Worm (Caenorhabditis elegans): Measurements from ENCODE around the gene K05G3.2.

K05G3.2 gene

ce11 chrX:16484043-16484442 is 10.7 kb upstream of the K05G3.2 start:
- TF ChIP-seq ztf-4 (tag; optimal IDR thresholded peaks at IDR 0.05) (no peak), lin-15B (tag; optimal IDR thresholded peaks at IDR 0.05) (no peak), pqm-1 (tag; optimal IDR thresholded peaks at IDR 0.05) (peak; percentile 34), nhr-28 (tag; optimal IDR thresholded peaks at IDR 0.05) (no peak), elt-2 (tag; optimal IDR thresholded peaks at IDR 0.05) (peak; percentile 52), pha-4 (tag; optimal IDR thresholded peaks at IDR 0.05) (peak; percentile 8)

ce11 chrX:16484681-16485080 is 10.0 kb upstream of the K05G3.2 start:
- peak; percentile 15 for TF ChIP-seq elt-1 (tag; optimal IDR thresholded peaks at IDR 0.05)
- TF ChIP-seq egl-5 (tag; optimal IDR thresholded peaks at IDR 0.05), result peak; percentile 48
- TF ChIP-seq mdl-1 (tag; optimal IDR thresholded peaks at IDR 0.05), result no peak
- no peak for TF ChIP-seq fkh-10 (GFP tag; optimal IDR thresholded peaks at IDR 0.05)
- peak; percentile 63 for TF ChIP-seq nfya-1 (tag; optimal IDR thresholded peaks at IDR 0.05; ENCODE audit: insufficient read depth)
- peak; percentile 33 for TF ChIP-seq hmg-11 (tag; optimal IDR thresholded peaks at IDR 0.05)
- TF ChIP-seq lin-39 (tag; optimal IDR thresholded peaks at IDR 0.05), result peak; percentile 70
- TF ChIP-seq snpc-4 (tag; optimal IDR thresholded peaks at IDR 0.05), result peak; percentile 43

- TF ChIP-seq tbx-2 (tag; optimal IDR thresholded peaks at IDR 0.05) (no peak), fkh-10 (GFP tag; optimal IDR thresholded peaks at IDR 0.05) (peak; percentile 56), ceh-28 (tag; optimal IDR thresholded peaks at IDR 0.05) (no peak), ceh-82 (tag; optimal IDR thresholded peaks at IDR 0.05) (no peak), nhr-25 (tag; optimal IDR thresholded peaks at IDR 0.05) (no peak)
Measured at ce11 chrX:16485322-16485721, 9.4 kb upstream of the K05G3.2 start.

ce11 chrX:16487068-16487658 is 7.6 kb upstream of the K05G3.2 start, which contains the start of gene cah-3:
Gene cah-3, plus strand, starts transcription at chrX:16487481.
- TF ChIP-seq egl-5 (tag; optimal IDR thresholded peaks at IDR 0.05) (no peak), elt-2 (tag; optimal IDR thresholded peaks at IDR 0.05) (peak; percentile 72), pqm-1 (tag; optimal IDR thresholded peaks at IDR 0.05) (peak; percentile 16), fkh-10 (GFP tag; optimal IDR thresholded peaks at IDR 0.05) (peak; percentile 61)

- TF ChIP-seq fkh-10 (GFP tag; optimal IDR thresholded peaks at IDR 0.05) (no peak), pha-4 (tag; optimal IDR thresholded peaks at IDR 0.05) (no peak), nhr-76 (tag; optimal IDR thresholded peaks at IDR 0.05) (no peak), fkh-2 (tag; optimal IDR thresholded peaks at IDR 0.05) (no peak), pqm-1 (tag; optimal IDR thresholded peaks at IDR 0.05) (no peak), nhr-67 (tag; optimal IDR thresholded peaks at IDR 0.05) (no peak), lsy-12 (tag; optimal IDR thresholded peaks at IDR 0.05) (no peak), mdl-1 (tag; optimal IDR thresholded peaks at IDR 0.05) (no peak), sea-2 (GFP tag; optimal IDR thresholded peaks at IDR 0.05) (no peak), R02D3.7 (tag; optimal IDR thresholded peaks at IDR 0.05) (no peak)
Measured at ce11 chrX:16490753-16491152, 4.0 kb upstream of the K05G3.2 start.

- TF ChIP-seq nhr-11 (tag; optimal IDR thresholded peaks at IDR 0.05) (no peak), ztf-4 (tag; optimal IDR thresholded peaks at IDR 0.05) (no peak), egl-27 (tag; optimal IDR thresholded peaks at IDR 0.05) (no peak), nhr-25 (tag; optimal IDR thresholded peaks at IDR 0.05) (no peak), elt-3 (tag; optimal IDR thresholded peaks at IDR 0.05) (no peak), ZK546.5 (tag; optimal IDR thresholded peaks at IDR 0.05) (no peak)
Measured at ce11 chrX:16501032-16501431, 6.3 kb downstream of the K05G3.2 start, which contains the start of gene K05G3.1. Gene K05G3.1, plus strand, starts transcription at chrX:16501332.

ce11 chrX:16502997-16503396 is 8.3 kb downstream of the K05G3.2 start:
- TF ChIP-seq hmg-11 (tag; optimal IDR thresholded peaks at IDR 0.05) (no peak), ztf-4 (tag; optimal IDR thresholded peaks at IDR 0.05) (no peak), elt-2 (tag; optimal IDR thresholded peaks at IDR 0.05) (peak; percentile 18), unc-62 (GFP tag; optimal IDR thresholded peaks at IDR 0.05) (no peak), nfya-1 (tag; optimal IDR thresholded peaks at IDR 0.05; ENCODE audit: insufficient read depth) (peak; percentile 13), nhr-77 (tag; optimal IDR thresholded peaks at IDR 0.05) (no peak), jun-1 (tag; optimal IDR thresholded peaks at IDR 0.05) (no peak), ZK546.5 (tag; optimal IDR thresholded peaks at IDR 0.05) (no peak), daf-12 (tag; optimal IDR thresholded peaks at IDR 0.05) (no peak), nhr-237 (tag; optimal IDR thresholded peaks at IDR 0.05) (no peak), unc-39 (tag; optimal IDR thresholded peaks at IDR 0.05) (no peak), pqm-1 (tag; optimal IDR thresholded peaks at IDR 0.05) (no peak), snpc-4 (tag; optimal IDR thresholded peaks at IDR 0.05) (no peak), lin-39 (tag; optimal IDR thresholded peaks at IDR 0.05) (no peak), fos-1 (tag; optimal IDR thresholded peaks at IDR 0.05) (no peak), sea-2 (GFP tag; optimal IDR thresholded peaks at IDR 0.05) (no peak), nhr-12 (tag; optimal IDR thresholded peaks at IDR 0.05) (no peak), nhr-28 (tag; optimal IDR thresholded peaks at IDR 0.05) (no peak)
